Worm (Caenorhabditis elegans): ENCODE measurements around the gene cup-15.

DNA sequence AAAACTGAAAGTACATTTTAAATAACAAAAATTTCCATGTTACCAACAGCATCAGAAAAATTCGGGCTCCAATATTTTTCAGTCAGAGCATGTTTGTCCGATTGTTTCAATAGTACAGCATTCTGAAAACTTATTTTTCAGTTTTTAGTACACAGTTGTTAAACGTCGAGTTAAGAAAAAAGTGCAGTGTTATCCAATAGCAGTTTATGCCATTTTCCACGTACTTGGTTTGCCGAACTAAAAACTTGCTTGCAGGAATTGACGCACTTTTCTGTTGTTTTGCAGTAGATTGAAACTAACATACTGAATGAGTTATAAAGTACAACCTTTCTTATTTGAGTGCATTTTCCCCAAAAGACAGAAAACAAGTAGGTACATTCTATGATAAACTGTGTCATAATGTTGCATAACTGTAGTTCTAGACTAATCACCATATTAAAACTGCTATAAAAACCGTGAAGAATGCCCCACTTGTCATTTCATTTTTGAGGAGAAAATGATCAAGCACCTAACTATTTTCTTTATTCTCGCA, 45.6 kb downstream of the cup-15 start, which contains the start of the genes Y51B9A.14 and Y51B9A.8:
- TF ChIP-seq elt-1 (tag; optimal IDR thresholded peaks at IDR 0.05) (no peak), ceh-82 (tag; optimal IDR thresholded peaks at IDR 0.05) (no peak), gmeb-1 (tag; optimal IDR thresholded peaks at IDR 0.05) (no peak), dmd-4 (tag; optimal IDR thresholded peaks at IDR 0.05) (no peak), ZK546.5 (tag; optimal IDR thresholded peaks at IDR 0.05) (no peak), elt-3 (tag; optimal IDR thresholded peaks at IDR 0.05) (no peak), fos-1 (tag; optimal IDR thresholded peaks at IDR 0.05) (no peak), mdl-1 (tag; optimal IDR thresholded peaks at IDR 0.05) (no peak), skn-1 (tag; optimal IDR thresholded peaks at IDR 0.05) (no peak), blmp-1 (tag; optimal IDR thresholded peaks at IDR 0.05; ENCODE audit: insufficient read depth) (no peak), ztf-1 (GFP tag; conservative IDR thresholded peaks at IDR 0.05) (no peak), nhr-11 (tag; optimal IDR thresholded peaks at IDR 0.05) (no peak), lin-39 (tag; optimal IDR thresholded peaks at IDR 0.05) (no peak), unc-62 (GFP tag; optimal IDR thresholded peaks at IDR 0.05) (no peak)
